Worm (Caenorhabditis elegans) whole organism, young adult: ENCODE results near the gene epg-9.

Experiments
- B0019.2 ChIP-seq: fragments of 200-800 bp; sonication (Bioruptor generic); conservative IDR thresholded peaks from 2 replicates; pipeline ENCODE4 v1.3.6; 2022; ENCODE audit warnings: missing genetic modification reagents, missing genetic modification characterization, missing compliant biosample characterization
- C06A6.2 ChIP-seq: fragments of 200-800 bp; sonication (Bioruptor generic); conservative IDR thresholded peaks from 2 replicates; pipeline ENCODE4 v1.3.6; 2022; ENCODE audit warnings: missing genetic modification characterization, missing compliant biosample characterization
- C17E4.6 ChIP-seq: fragments of 200-800 bp; sonication (Bioruptor generic); IDR thresholded peaks from 2 replicates; pipeline ENCODE4 v1.3.6; 2022; ENCODE audit warnings: missing genetic modification reagents, missing genetic modification characterization, missing compliant biosample characterization
- D2030.7 ChIP-seq: fragments of 200-800 bp; sonication (Bioruptor generic); IDR thresholded peaks from 2 replicates; pipeline ENCODE4 v1.3.6; 2022; ENCODE audit warnings: missing genetic modification reagents, missing genetic modification characterization, missing compliant biosample characterization
- F10E7.11 ChIP-seq: sonication (generic microtip); optimal IDR thresholded peaks from 2 replicates; lab custom pipeline; 2017; ENCODE audit warnings: mild to moderate bottlenecking, missing genetic modification characterization, moderate library complexity, missing compliant biosample characterization
- F22D6.2 ChIP-seq: sonication (generic microtip); optimal IDR thresholded peaks from 2 replicates; lab custom pipeline; 2016; ENCODE audit warnings: mild to moderate bottlenecking, missing genetic modification characterization, missing compliant biosample characterization
- T07F8.4 ChIP-seq: sonication (generic microtip); optimal IDR thresholded peaks from 2 replicates; lab custom pipeline; 2016; ENCODE audit warnings: mild to moderate bottlenecking, missing genetic modification characterization, moderate library complexity, missing compliant biosample characterization
- Y53G8AR.9 ChIP-seq: fragments of 200-800 bp; sonication (Bioruptor generic); conservative IDR thresholded peaks from 2 replicates; pipeline ENCODE4 v1.3.6; 2022; ENCODE audit warnings: missing genetic modification reagents, missing genetic modification characterization, missing compliant biosample characterization
- Y95B8A.8 ChIP-seq: fragments of 200-800 bp; sonication (Bioruptor generic); IDR thresholded peaks from 2 replicates; pipeline ENCODE4 v1.3.6; 2022; ENCODE audit warnings: missing genetic modification reagents, missing genetic modification characterization, missing compliant biosample characterization
- akir-1 ChIP-seq: fragments of 200-800 bp; sonication (Bioruptor generic); optimal IDR thresholded peaks from 2 replicates; lab custom pipeline; 2018; ENCODE audit warnings: mild to moderate bottlenecking, missing genetic modification characterization, moderate library complexity, missing compliant biosample characterization
- ama-1 ChIP-seq, 3 experiments: fragments of 150-350 bp in 1 of 3; sonication (generic microtip) in 2 of 3; optimal IDR thresholded peaks; 2 replicates each; lab custom pipeline; 2014 to 2018; ENCODE audit warnings: missing biosample characterization in 2 of 3, missing genetic modification characterization in 2 of 3, missing genetic modification reagents in 2 of 3
- aptf-3 ChIP-seq: fragments of 200-800 bp; sonication (Bioruptor generic); IDR thresholded peaks from 2 replicates; pipeline ENCODE4 v1.3.6; 2022; ENCODE audit warnings: missing genetic modification characterization, missing compliant biosample characterization
- atf-7 ChIP-seq: sonication (generic microtip); optimal IDR thresholded peaks from 2 replicates; lab custom pipeline; 2017; ENCODE audit warnings: mild to moderate bottlenecking, missing genetic modification characterization, missing compliant biosample characterization
- bed-1 ChIP-seq: fragments of 200-800 bp; sonication (Bioruptor generic); IDR thresholded peaks from 2 replicates; pipeline ENCODE4 v1.3.6; 2022; ENCODE audit warnings: missing genetic modification reagents, missing genetic modification characterization, missing compliant biosample characterization
- bed-2 ChIP-seq: fragments of 200-800 bp; sonication (Bioruptor generic); IDR thresholded peaks from 2 replicates; pipeline ENCODE4 v1.3.6; 2022; ENCODE audit warnings: missing genetic modification reagents, missing genetic modification characterization, missing compliant biosample characterization
- cebp-1 ChIP-seq, 2 experiments: fragments of 200-800 bp in 1 of 2; sonication (Bioruptor generic) in 1 of 2; sonication (generic microtip) in 1 of 2; IDR thresholded peaks in 1 of 2; optimal IDR thresholded peaks in 1 of 2; 2 replicates each; pipeline versions ENCODE4 v1.3.6 to Lab custom; 2017 to 2022; ENCODE audit warnings: missing compliant biosample characterization in 2 of 2, missing genetic modification characterization in 2 of 2, mild to moderate bottlenecking in 1 of 2, missing genetic modification reagents in 1 of 2, moderate library complexity in 1 of 2
- ceh-100 ChIP-seq: fragments of 200-800 bp; sonication (Bioruptor generic); IDR thresholded peaks from 2 replicates; pipeline ENCODE4 v1.3.6; 2022; ENCODE audit warnings: missing genetic modification reagents, missing genetic modification characterization, missing compliant biosample characterization
- ceh-40 ChIP-seq: fragments of 200-800 bp; sonication (Bioruptor generic); IDR thresholded peaks from 2 replicates; pipeline ENCODE4 v1.3.6; 2022; ENCODE audit warnings: missing genetic modification characterization, missing compliant biosample characterization
- chd-7 ChIP-seq: sonication (generic microtip); optimal IDR thresholded peaks from 2 replicates; lab custom pipeline; 2016; ENCODE audit warnings: mild to moderate bottlenecking, missing genetic modification characterization, moderate library complexity, missing compliant biosample characterization
- die-1 ChIP-seq: sonication (generic microtip); optimal IDR thresholded peaks from 2 replicates; lab custom pipeline; 2016; ENCODE audit warnings: missing genotype, mild to moderate bottlenecking, missing genetic modification characterization, missing compliant biosample characterization
- dox-1 ChIP-seq: fragments of 200-800 bp; sonication (Bioruptor generic); IDR thresholded peaks from 2 replicates; pipeline ENCODE4 v1.3.6; 2022; ENCODE audit warnings: missing genetic modification reagents, missing genetic modification characterization, missing compliant biosample characterization
- dpl-1 ChIP-seq: fragments of 150-350 bp; optimal IDR thresholded peaks from 2 replicates; lab custom pipeline; 2014; ENCODE audit warnings: missing biosample characterization, missing genetic modification reagents, missing genetic modification characterization
- egl-18 ChIP-seq: fragments of 200-800 bp; sonication (Bioruptor generic); IDR thresholded peaks from 2 replicates; pipeline ENCODE4 v1.3.6; 2022; ENCODE audit warnings: missing genetic modification reagents, missing genetic modification characterization, missing compliant biosample characterization
- egrh-3 ChIP-seq: fragments of 200-800 bp; sonication (Bioruptor generic); IDR thresholded peaks from 2 replicates; pipeline ENCODE4 v1.3.6; 2022; ENCODE audit warnings: missing genetic modification reagents, missing genetic modification characterization, missing compliant biosample characterization
- ets-4 ChIP-seq: fragments of 200-800 bp; sonication (Bioruptor generic); optimal IDR thresholded peaks from 2 replicates; lab custom pipeline; 2018; ENCODE audit warnings: mild to moderate bottlenecking, missing genetic modification characterization, missing compliant biosample characterization
- hrde-1 ChIP-seq: sonication (generic microtip); optimal IDR thresholded peaks from 2 replicates; lab custom pipeline; 2016; ENCODE audit warnings: missing genetic modification characterization, mild to moderate bottlenecking, missing compliant biosample characterization, moderate library complexity, missing genotype, missing genetic modification reagents, borderline replicate concordance
- hsf-1 ChIP-seq: fragments of 200-800 bp; sonication (Bioruptor generic); IDR thresholded peaks from 2 replicates; pipeline ENCODE4 v1.3.6; 2022; ENCODE audit warnings: missing genetic modification reagents, missing genetic modification characterization, missing compliant biosample characterization
- lag-1 ChIP-seq: fragments of 200-800 bp; sonication (Bioruptor generic); IDR thresholded peaks from 2 replicates; pipeline ENCODE4 v1.3.6; 2022; ENCODE audit warnings: missing genetic modification reagents, missing genetic modification characterization, missing compliant biosample characterization
- let-526 ChIP-seq: fragments of 200-800 bp; sonication (Bioruptor generic); IDR thresholded peaks from 2 replicates; pipeline ENCODE4 v1.3.6; 2022; ENCODE audit warnings: missing genetic modification reagents, missing genetic modification characterization, missing compliant biosample characterization
- lin-35 ChIP-seq, 3 experiments: fragments of 150-350 bp in 2 of 3; sonication (generic microtip) in 1 of 3; optimal IDR thresholded peaks; 2 replicates each; lab custom pipeline; 2014 to 2018; ENCODE audit warnings: missing biosample characterization in 3 of 3, missing genetic modification characterization in 3 of 3, missing genetic modification reagents in 3 of 3
- lin-40 ChIP-seq: sonication (generic microtip); optimal IDR thresholded peaks from 2 replicates; lab custom pipeline; 2016; ENCODE audit warnings: missing genetic modification characterization, mild to moderate bottlenecking, missing compliant biosample characterization, missing genotype, missing genetic modification reagents
- lin-54 ChIP-seq: fragments of 200-800 bp; sonication (Bioruptor generic); optimal IDR thresholded peaks from 2 replicates; lab custom pipeline; 2018; ENCODE audit warnings: mild to moderate bottlenecking, missing genetic modification characterization, missing compliant biosample characterization
- lir-1 ChIP-seq: fragments of 200-800 bp; sonication (Bioruptor generic); conservative IDR thresholded peaks from 2 replicates; pipeline ENCODE4 v1.3.6; 2022; ENCODE audit warnings: missing genetic modification reagents, missing genetic modification characterization, missing compliant biosample characterization
- lsy-27 ChIP-seq: sonication (generic microtip); optimal IDR thresholded peaks from 2 replicates; lab custom pipeline; 2017; ENCODE audit warnings: missing genetic modification characterization, mild to moderate bottlenecking, missing compliant biosample characterization, antibody characterized with exemption, missing genotype, borderline replicate concordance; ENCODE audit not compliant: insufficient read depth
- madf-8 ChIP-seq: fragments of 200-800 bp; sonication (Bioruptor generic); conservative IDR thresholded peaks from 2 replicates; pipeline ENCODE4 v1.3.6; 2022; ENCODE audit warnings: missing genetic modification reagents, missing genetic modification characterization, missing compliant biosample characterization
- mel-28 ChIP-seq: sonication (generic microtip); optimal IDR thresholded peaks from 2 replicates; lab custom pipeline; 2016; ENCODE audit warnings: borderline replicate concordance, mild to moderate bottlenecking, missing genetic modification characterization, missing compliant biosample characterization
- mes-4 ChIP-seq: sonication (generic microtip); optimal IDR thresholded peaks from 2 replicates; lab custom pipeline; 2016; ENCODE audit warnings: missing genotype, missing genetic modification characterization, missing compliant biosample characterization
- nhr-80 ChIP-seq: sonication (generic microtip); optimal IDR thresholded peaks from 2 replicates; lab custom pipeline; 2016; ENCODE audit warnings: missing genetic modification characterization, missing compliant biosample characterization
- rcor-1 ChIP-seq: fragments of 200-800 bp; sonication (Bioruptor generic); IDR thresholded peaks from 2 replicates; pipeline ENCODE4 v1.3.6; 2022; ENCODE audit warnings: missing genetic modification reagents, missing genetic modification characterization, missing compliant biosample characterization
- sea-2 ChIP-seq: fragments of 200-800 bp; sonication (Bioruptor generic); IDR thresholded peaks from 2 replicates; pipeline ENCODE4 v1.3.6; 2022; ENCODE audit warnings: missing genetic modification characterization, missing compliant biosample characterization
- snpc-1.1 ChIP-seq: sonication (generic microtip); optimal IDR thresholded peaks from 2 replicates; lab custom pipeline; 2017; ENCODE audit warnings: missing genetic modification characterization, mild to moderate bottlenecking, missing compliant biosample characterization, antibody characterized with exemption, moderate library complexity, missing genotype, missing genetic modification reagents; ENCODE audit not compliant: insufficient read depth
- snpc-1.3 ChIP-seq: sonication (generic microtip); optimal IDR thresholded peaks from 2 replicates; lab custom pipeline; 2017; ENCODE audit warnings: missing genetic modification characterization, mild to moderate bottlenecking, missing compliant biosample characterization, antibody characterized with exemption, moderate library complexity, missing genotype, missing genetic modification reagents; ENCODE audit not compliant: insufficient read depth
- somi-1 ChIP-seq: fragments of 200-800 bp; sonication (Bioruptor generic); optimal IDR thresholded peaks from 2 replicates; lab custom pipeline; 2018; ENCODE audit warnings: mild to moderate bottlenecking, missing genetic modification characterization, missing compliant biosample characterization
- sptf-2 ChIP-seq: fragments of 200-800 bp; sonication (Bioruptor generic); optimal IDR thresholded peaks from 2 replicates; lab custom pipeline; 2018; ENCODE audit warnings: mild to moderate bottlenecking, missing genetic modification characterization, missing compliant biosample characterization
- ztf-22 ChIP-seq: fragments of 200-800 bp; sonication (Bioruptor generic); optimal IDR thresholded peaks from 2 replicates; lab custom pipeline; 2018; ENCODE audit warnings: mild to moderate bottlenecking, missing genetic modification characterization, moderate library complexity, missing compliant biosample characterization
- ztf-3 ChIP-seq: fragments of 200-800 bp; sonication (Bioruptor generic); optimal IDR thresholded peaks from 2 replicates; lab custom pipeline; 2018; ENCODE audit warnings: mild to moderate bottlenecking, missing genetic modification characterization, missing compliant biosample characterization
- ztf-6 ChIP-seq: fragments of 200-800 bp; sonication (Bioruptor generic); IDR thresholded peaks from 2 replicates; pipeline ENCODE4 v1.3.6; 2022; ENCODE audit warnings: missing genetic modification reagents, missing genetic modification characterization, missing compliant biosample characterization

The epg-9 gene

DNA sequence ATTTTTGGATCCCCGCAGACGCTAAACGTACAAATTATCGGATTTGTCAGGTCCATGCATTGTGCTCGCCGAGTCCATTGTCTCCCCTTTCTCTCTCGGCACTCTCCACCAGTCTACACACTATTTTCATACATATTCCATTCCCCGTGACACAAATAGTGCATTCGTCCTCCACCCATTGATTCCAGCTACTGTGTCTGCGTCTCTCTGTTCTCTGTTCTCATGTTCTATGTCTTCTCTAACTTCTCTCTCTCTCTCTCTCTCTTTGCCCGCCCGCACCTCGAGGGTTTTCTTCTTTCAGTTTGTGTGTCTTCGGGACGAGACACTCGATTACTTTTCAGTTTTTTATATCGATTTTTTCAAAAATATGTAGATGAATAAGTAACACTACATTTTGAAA lies 1.3 kb upstream of the epg-9 start (continued):
- TF ChIP-seq snpc-1.1 (no peak), madf-8 (GFP tag; lab: Robert Waterston, UW) (no peak), mes-4 (tag; lab: Kevin White, UChicago) (no peak), Y53G8AR.9 (no peak), nhr-80 (peak; percentile 73), hsf-1 (no peak), sea-2 (GFP tag; lab: Robert Waterston, UW) (no peak), F10E7.11 (tag; lab: Kevin White, UChicago) (no peak), T07F8.4 (tag; lab: Kevin White, UChicago) (no peak), egl-18 (no peak), ztf-3 (GFP tag; lab: Kevin White, UChicago) (no peak), mel-28 (tag; lab: Kevin White, UChicago) (no peak), atf-7 (no peak), ceh-100 (GFP tag; lab: Robert Waterston, UW) (no peak), lin-54 (GFP tag; lab: Kevin White, UChicago) (peak; percentile 43), let-526 (no peak), bed-1 (GFP tag; lab: Robert Waterston, UW) (no peak), chd-7 (tag; lab: Kevin White, UChicago) (no peak), sptf-2 (GFP tag; lab: Kevin White, UChicago) (no peak), rcor-1 (GFP tag; lab: Robert Waterston, UW) (no peak), C06A6.2 (0 out of 2 replicates have a peak, but pooled peaks have one; percentile 42), ets-4 (GFP tag; lab: Kevin White, UChicago) (no peak), lin-35 (GFP tag; optimal IDR thresholded peaks at IDR 0.05; lab: Kevin White, UChicago) (peak in 1 of 3 experiments; percentile 52), aptf-3 (GFP tag; lab: Robert Waterston, UW) (no peak), ceh-40 (GFP tag; lab: Robert Waterston, UW) (no peak), dox-1 (GFP tag; lab: Robert Waterston, UW) (peak; percentile 72), B0019.2 (no peak), snpc-1.3 (tag; lab: Kevin White, UChicago) (no peak), akir-1 (GFP tag; lab: Kevin White, UChicago) (no peak), somi-1 (GFP tag; lab: Kevin White, UChicago) (peak; percentile 44), dpl-1 (no peak), F22D6.2 (tag; lab: Kevin White, UChicago) (no peak), D2030.7 (GFP tag; lab: Robert Waterston, UW) (no peak), lsy-27 (tag; lab: Kevin White, UChicago) (no peak), ama-1 (optimal IDR thresholded peaks at IDR 0.05; lab: Kevin White, UChicago) (peak; percentile 78), ama-1 (GFP tag; optimal IDR thresholded peaks at IDR 0.05; lab: Kevin White, UChicago) (no peak), cebp-1 (GFP tag; IDR thresholded peaks at IDR 0.05; lab: Robert Waterston, UW) (peak; percentile 58; the same call in 1 of the 2 replicates), cebp-1 (tag; optimal IDR thresholded peaks at IDR 0.05; lab: Kevin White, UChicago) (peak; percentile 75), Y95B8A.8 (GFP tag; lab: Robert Waterston, UW) (no peak), lin-40 (tag; lab: Kevin White, UChicago) (peak; percentile 73), bed-2 (GFP tag; lab: Robert Waterston, UW) (no peak), C17E4.6 (no peak), ztf-6 (GFP tag; lab: Robert Waterston, UW) (no peak), ztf-22 (GFP tag; lab: Kevin White, UChicago) (no peak), hrde-1 (no peak), lag-1 (GFP tag; lab: Robert Waterston, UW) (no peak), lir-1 (GFP tag; lab: Robert Waterston, UW) (no peak), die-1 (tag; lab: Kevin White, UChicago) (no peak), egrh-3 (GFP tag; lab: Robert Waterston, UW) (no peak)
